Worm (Caenorhabditis elegans) whole organism, midembryonic: ENCODE results near the gene F54E2.1.

ENCODE experiments used
- flt-1 ChIP-seq: fragments of 200-800 bp; sonication (Bioruptor generic); IDR thresholded peaks from 2 replicates; pipeline ENCODE4 v1.3.6; 2022; ENCODE audit warnings: missing genetic modification characterization, missing compliant biosample characterization
- klf-2 ChIP-seq: fragments of 200-800 bp; sonication (Bioruptor generic); conservative IDR thresholded peaks from 2 replicates; pipeline ENCODE4 v1.3.6; 2022; ENCODE audit warnings: missing genetic modification reagents, missing genetic modification characterization, missing compliant biosample characterization

DNA sequence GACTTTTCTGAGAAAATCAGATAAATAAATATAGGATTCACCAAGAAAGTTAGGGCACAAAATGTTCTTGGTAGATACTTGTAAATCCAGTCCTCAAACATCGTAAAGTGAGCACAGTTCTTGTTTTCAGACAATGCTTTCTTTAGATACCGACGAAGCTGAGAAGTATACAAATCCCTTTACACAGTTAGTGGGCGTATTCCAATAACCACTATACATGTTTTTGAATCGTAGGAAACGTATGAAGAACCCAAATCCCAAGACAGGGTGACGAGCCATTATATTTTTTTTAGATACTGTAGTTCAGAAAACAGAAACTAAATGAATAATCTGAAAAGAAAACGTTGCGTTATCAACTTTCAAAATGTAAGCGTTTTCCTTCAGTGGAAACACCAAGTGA is 35.6 kb downstream of the F54E2.1 start, which contains the start of gene srj-44:
- TF ChIP-seq klf-2 (GFP tag; lab: Robert Waterston, UW): no peak
- no peak for TF ChIP-seq flt-1 (GFP tag; lab: Robert Waterston, UW)
